Worm (Caenorhabditis elegans): ENCODE measurements around the gene T19H12.15.

DNA sequence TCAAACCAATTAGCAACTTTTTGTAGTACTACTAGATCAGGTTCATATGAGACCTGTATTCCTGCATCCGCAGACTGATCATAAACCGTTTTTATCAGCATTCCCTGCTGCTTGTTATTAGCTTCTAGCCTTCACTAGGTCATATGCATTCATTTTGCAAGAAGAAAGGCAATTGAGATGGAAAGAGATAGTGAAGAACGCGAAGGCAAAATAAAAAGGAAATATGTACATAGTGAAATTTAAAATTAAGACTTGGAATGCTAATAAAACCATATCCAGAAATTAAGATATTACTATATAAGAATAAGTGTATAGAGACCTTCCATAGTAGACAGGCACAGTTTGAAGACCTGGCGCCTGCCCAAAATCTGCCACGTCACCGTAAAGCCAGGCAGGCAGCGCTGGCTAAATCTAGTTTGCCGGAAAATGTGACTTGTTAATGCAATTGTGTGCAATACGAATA is 41.6 kb upstream of the T19H12.15 start, which contains the start of the genes C02E7.8 and srh-23:
- TF ChIP-seq efl-1 (optimal IDR thresholded peaks at IDR 0.05): no peak
- no peak for TF ChIP-seq efl-1 (GFP tag; optimal IDR thresholded peaks at IDR 0.05 in 1 of 2)
- TF ChIP-seq elt-2 (tag; optimal IDR thresholded peaks at IDR 0.05): no peak
- TF ChIP-seq mdl-1 (tag; optimal IDR thresholded peaks at IDR 0.05): no peak
- TF ChIP-seq fos-1 (tag; optimal IDR thresholded peaks at IDR 0.05): no peak
- TF ChIP-seq alr-1 (tag; optimal IDR thresholded peaks at IDR 0.05; ENCODE audit: borderline replicate concordance): no peak
- TF ChIP-seq ets-5 (GFP tag; IDR thresholded peaks at IDR 0.05): no peak
- TF ChIP-seq egl-27 (tag; optimal IDR thresholded peaks at IDR 0.05): no peak
- TF ChIP-seq nhr-237 (tag; optimal IDR thresholded peaks at IDR 0.05): no peak
- no peak for TF ChIP-seq unc-62 (GFP tag; optimal IDR thresholded peaks at IDR 0.05)
- no peak for TF ChIP-seq fkh-10 (GFP tag; optimal IDR thresholded peaks at IDR 0.05)

Measured in whole organism, L1 larva.